Worm (Caenorhabditis elegans) whole organism, L1 larva: ENCODE data around the gene oac-6.

Experiments
- C34B4.2 ChIP-seq: sonication (generic microtip); optimal IDR thresholded peaks from 2 replicates; lab custom pipeline; 2017; ENCODE audit warnings: mild to moderate bottlenecking, missing genetic modification characterization, missing compliant biosample characterization
- dpl-1 ChIP-seq, 3 experiments: fragments of 150-350 bp in 2 of 3; sonication (generic microtip) in 1 of 3; optimal IDR thresholded peaks; 2 replicates each; lab custom pipeline; 2014 to 2017; ENCODE audit warnings: missing biosample characterization in 3 of 3, missing genetic modification characterization in 3 of 3, missing genetic modification reagents in 3 of 3
- fos-1 ChIP-seq: fragments of 150-350 bp; optimal IDR thresholded peaks from 2 replicates; lab custom pipeline; 2014; ENCODE audit warnings: missing biosample characterization, missing genetic modification characterization
- lin-15B ChIP-seq: fragments of 150-350 bp; sonication (generic microtip); optimal IDR thresholded peaks from 3 replicates; lab custom pipeline; 2014; ENCODE audit warnings: missing biosample characterization, missing genetic modification characterization
- lsy-2 ChIP-seq, 2 experiments: fragments of 150-350 bp; optimal IDR thresholded peaks; 2 replicates each; lab custom pipeline; 2014; ENCODE audit warnings: missing biosample characterization in 2 of 2, missing genetic modification characterization in 2 of 2
- mep-1 ChIP-seq: fragments of 150-350 bp; optimal IDR thresholded peaks from 2 replicates; lab custom pipeline; 2014; ENCODE audit warnings: missing biosample characterization, missing genetic modification characterization
- nhr-11 ChIP-seq: fragments of 150-350 bp; optimal IDR thresholded peaks from 2 replicates; lab custom pipeline; 2014; ENCODE audit warnings: missing biosample characterization, missing genetic modification characterization
- nhr-237 ChIP-seq: fragments of 150-350 bp; optimal IDR thresholded peaks from 2 replicates; lab custom pipeline; 2014; ENCODE audit warnings: missing biosample characterization, missing genetic modification characterization
- nhr-76 ChIP-seq: sonication (generic microtip); optimal IDR thresholded peaks from 2 replicates; lab custom pipeline; 2017; ENCODE audit warnings: missing biosample characterization, missing genetic modification characterization
- nhr-77 ChIP-seq: fragments of 150-350 bp; optimal IDR thresholded peaks from 2 replicates; lab custom pipeline; 2014; ENCODE audit warnings: missing biosample characterization, missing genetic modification characterization
- sox-4 ChIP-seq: sonication (generic microtip); optimal IDR thresholded peaks from 2 replicates; lab custom pipeline; 2016; ENCODE audit warnings: missing genetic modification characterization, missing compliant biosample characterization
- tbx-2 ChIP-seq: sonication (generic microtip); optimal IDR thresholded peaks from 2 replicates; lab custom pipeline; 2016; ENCODE audit warnings: missing genetic modification characterization, missing compliant biosample characterization

DNA sequence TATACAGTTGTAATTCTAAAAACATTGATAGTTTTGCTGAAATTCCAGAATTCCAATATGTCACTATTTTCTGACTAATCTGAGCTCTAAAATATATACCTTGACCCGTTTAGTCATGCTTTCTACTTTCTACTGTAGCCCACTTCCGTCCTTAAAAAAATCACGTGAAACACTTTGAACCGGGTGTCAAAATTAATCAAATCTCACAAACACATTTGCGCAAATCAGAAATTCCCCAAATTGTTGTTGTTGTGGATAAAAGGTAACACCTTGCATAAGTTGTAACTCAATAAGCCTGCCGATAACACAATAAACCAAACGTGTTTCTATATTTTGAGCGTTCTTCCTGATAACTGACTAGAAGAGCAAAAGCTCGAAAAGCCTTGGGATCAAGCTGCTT lies 4.7 kb downstream of the oac-6 start, which contains the start of gene srxa-7:
- no peak for TF ChIP-seq C34B4.2
- TF ChIP-seq lin-15B = no peak
- TF ChIP-seq tbx-2 (tag; lab: Kevin White, UChicago) = no peak
- TF ChIP-seq sox-4 (tag; lab: Kevin White, UChicago) = no peak
- no peak for TF ChIP-seq nhr-11 (tag; lab: Kevin White, UChicago)
- TF ChIP-seq dpl-1 (GFP tag; optimal IDR thresholded peaks at IDR 0.05; lab: Kevin White, UChicago) = no peak
- TF ChIP-seq mep-1 (tag; lab: Kevin White, UChicago) = no peak
- TF ChIP-seq nhr-77 (tag; lab: Kevin White, UChicago) = no peak
- TF ChIP-seq nhr-76 (tag; lab: Kevin White, UChicago) = no peak
- no peak for TF ChIP-seq lsy-2 (tag; optimal IDR thresholded peaks at IDR 0.05; lab: Kevin White, UChicago)
- TF ChIP-seq fos-1 (tag; lab: Kevin White, UChicago) = no peak
- no peak for TF ChIP-seq nhr-237 (tag; lab: Kevin White, UChicago)
